Fruit fly (Drosophila melanogaster) ovary, adult (tissue): ENCODE results near the gene Obp22a.

Experiments used
- CG17801 ChIP-seq: fragments of 200-800 bp; optimal IDR thresholded peaks from 2 replicates; lab custom pipeline; 2019; ENCODE audit warnings: missing biosample characterization, mild to moderate bottlenecking, missing genetic modification characterization, moderate library complexity; ENCODE audit not compliant: partially characterized antibody

The Obp22a gene

DNA sequence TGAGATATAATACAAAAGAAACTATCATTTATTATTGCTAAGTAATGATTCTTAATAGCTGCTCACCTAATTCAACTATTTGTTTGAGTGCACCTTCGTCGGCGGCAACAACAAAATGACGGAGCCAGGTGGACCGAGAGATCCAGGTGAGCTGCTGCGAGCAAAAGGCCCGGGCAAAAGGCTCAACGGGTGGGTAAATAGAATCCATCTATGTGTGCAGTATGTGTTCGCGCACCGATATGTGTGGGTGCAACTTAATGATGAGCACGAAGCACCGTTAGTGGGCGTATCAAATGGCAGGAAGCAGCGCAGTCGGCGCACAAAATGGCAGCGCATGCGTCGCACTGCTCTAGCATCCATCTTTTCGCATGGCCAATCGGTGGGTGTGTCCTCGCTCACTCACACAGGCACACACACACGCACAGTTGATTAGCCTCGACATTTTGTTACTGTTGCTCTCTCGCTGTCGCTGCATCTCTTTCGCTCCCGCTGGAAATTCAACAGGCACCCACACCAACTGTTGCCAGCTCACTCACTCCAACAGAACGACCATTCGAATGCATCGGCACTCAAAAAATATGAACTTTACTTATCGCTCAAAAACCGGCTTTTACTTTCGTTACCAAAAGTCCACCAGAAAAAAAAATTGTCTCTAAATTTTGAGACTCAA lies 19.4 kb downstream of the Obp22a start:
- no peak for TF ChIP-seq CG17801 (GFP tag; lab: Kevin White, UChicago)

DNA sequence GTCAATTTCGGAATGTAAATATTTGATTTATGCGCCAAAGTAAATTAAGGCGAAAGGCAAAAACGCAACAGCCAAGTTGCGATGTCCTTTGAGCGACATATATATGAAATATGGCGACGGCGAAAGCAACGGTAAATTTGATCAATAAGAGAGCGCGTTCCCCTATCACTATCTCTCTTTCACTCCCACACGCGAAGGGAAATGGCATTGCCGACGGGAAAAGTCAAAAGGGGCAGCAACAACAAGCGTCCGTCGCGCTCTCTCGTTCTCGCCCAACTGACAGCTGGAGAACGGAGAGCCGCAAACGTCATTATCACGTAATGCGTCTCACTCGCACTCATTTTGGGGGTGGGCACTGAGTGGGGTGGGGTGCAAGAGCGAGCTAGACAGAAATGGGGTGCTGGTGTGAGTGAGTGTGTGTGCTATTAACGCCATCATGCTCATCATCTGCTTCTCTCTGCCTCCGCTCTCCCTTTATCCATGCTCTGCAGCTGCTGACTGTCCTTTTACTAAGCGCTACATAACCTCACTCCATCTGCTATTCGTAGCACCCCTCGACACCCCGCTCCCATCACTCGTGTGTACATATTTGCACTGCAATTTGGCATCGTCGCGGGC lies 21.5 kb downstream of the Obp22a start, which contains the start of gene erm:
Gene erm, minus strand, starts transcription at position 51 of the 618 bp plus-strand sequence.
- TF ChIP-seq CG17801 (GFP tag; lab: Kevin White, UChicago), result no peak

DNA sequence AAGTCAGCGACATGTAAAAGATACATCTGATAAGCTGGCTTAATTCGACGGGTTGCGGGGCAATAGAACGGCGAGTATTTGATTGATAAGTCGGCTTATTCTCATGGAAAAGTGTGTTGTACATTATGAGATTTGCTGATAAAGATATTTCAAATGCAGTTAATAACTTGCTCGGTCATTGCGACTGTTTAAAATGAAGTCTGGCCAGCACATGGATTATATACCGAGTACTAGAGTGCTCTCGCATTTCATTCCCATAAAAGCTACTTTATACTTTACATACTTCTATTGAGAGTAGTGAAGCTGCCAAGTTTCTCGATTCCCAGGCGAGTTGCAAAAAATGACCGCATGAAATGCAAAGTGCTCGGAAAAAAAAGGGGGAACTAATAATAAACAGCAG lies 24.1 kb downstream of the Obp22a start:
- no peak for TF ChIP-seq CG17801 (GFP tag; lab: Kevin White, UChicago)

DNA sequence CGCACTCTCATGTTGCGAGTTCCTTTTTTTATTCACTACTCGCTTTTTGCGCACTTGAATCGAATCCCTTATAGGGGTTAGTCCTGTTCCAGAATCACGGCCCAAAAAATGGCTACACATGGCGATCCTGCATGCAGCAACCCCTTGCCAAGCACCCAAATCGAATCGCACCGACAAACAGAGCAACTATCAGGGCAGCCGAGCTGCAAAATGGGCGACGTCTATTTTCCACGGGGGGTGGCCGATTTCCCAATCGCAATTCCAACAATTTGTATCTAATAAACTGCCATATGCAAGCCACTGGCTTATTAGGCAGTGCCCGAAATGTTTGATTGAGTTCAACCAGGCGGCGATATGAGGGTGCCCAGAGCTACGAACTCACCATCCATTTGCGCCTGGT lies 24.7 kb downstream of the Obp22a start:
- no peak for TF ChIP-seq CG17801 (GFP tag; lab: Kevin White, UChicago)

DNA sequence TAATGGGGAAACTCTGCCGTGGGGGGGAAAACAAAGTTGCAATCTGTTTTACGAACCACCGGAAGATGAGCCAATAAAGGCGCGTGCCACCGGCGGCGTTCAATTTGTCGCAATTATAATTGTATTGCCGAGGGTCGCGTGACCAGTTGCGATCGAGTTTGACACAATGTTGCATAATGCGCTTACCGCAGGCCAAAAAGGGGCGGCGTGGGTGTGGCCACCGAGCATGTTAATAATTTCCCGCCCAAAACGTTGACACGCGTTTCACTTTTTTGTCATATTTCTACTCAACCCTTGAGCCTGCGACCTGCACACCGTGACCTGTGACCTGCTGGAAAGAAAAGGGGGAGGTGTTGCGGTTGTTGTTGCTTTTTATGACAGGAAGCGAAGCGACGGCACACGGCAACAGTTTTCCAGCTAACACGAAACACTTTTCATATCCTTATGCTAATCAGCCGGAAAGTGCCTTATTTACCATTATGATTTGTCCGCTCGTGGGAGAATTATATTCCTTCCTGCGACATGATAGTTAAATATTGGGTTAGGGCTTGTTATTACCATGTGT lies 29.9 kb downstream of the Obp22a start:
- no peak for TF ChIP-seq CG17801 (GFP tag; lab: Kevin White, UChicago)

DNA sequence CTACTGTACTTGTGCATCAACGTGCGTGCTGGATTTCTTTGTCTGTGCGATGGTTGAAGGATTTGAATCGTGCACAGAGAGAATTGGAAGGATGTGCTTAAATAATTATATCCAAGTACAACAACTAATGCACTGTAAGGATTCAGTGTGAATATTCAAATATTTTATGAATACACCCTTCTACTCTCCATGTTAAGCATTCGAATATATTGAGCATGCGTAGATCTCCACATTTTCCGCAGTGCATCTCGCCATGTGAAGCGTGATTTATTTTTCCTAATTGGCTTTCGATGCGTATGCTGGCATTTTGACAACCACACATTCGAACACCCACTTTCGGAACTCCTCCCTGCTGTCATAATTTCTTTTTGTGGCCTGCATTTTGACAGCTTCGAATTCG lies 31.9 kb downstream of the Obp22a start:
- TF ChIP-seq CG17801 (GFP tag; lab: Kevin White, UChicago), result no peak

DNA sequence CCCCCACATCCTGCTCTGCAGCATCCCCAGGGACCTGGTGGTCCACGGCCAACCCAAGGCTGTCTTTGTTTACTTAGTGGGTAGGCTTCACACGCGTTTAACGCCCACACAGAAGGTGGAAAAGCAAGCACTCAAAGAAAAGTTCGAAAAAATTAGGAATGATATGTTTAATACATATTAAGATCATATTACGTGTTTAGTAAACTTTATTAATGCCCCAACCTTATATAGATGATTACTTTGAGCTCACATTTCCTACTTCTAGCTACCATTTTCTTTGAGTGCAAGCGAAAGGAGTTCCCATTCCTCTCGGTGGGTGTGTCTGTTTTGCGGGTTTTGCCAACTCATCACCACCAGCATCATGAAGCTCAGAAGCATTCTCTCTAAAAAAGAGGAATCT lies 32.5 kb downstream of the Obp22a start:
- TF ChIP-seq CG17801 (GFP tag; lab: Kevin White, UChicago), result no peak

DNA sequence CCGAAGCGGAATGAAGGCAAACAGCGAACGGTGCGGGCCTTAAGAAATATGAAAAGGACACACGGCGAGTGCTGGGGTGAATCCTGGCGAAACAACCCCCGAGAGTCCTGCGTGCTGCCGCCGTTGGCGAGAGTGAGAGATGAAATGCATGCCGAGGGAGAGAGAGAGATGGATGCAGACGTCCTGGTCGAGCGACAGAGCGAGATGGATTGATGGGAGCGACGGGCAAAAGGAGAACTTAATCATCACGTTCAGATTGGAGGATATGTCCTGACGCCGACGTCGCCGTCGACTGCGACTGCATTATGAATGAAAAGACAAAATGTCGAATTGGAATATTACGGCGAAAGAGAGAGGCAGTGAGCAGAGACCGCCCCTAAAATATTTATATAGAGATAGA lies 37.4 kb downstream of the Obp22a start:
- no peak for TF ChIP-seq CG17801 (GFP tag; lab: Kevin White, UChicago)

DNA sequence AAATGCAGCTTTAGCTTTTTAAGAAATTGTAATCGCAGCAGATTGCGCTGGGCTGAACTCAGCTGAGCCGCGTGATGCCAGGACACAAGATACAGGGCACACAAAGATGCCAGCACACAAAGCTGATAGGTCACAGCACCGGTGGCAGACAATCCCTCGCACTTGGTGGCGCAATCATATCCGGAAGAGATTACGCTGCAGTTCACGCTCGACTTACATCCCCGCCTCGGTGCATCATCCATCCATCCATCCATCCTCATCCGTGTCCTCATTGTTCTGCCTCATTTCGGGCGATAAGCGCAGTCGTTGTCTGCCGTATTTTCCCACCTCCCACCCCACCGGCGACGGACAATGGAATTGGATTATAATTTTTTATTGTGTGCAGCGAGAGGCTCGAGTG lies 44.0 kb downstream of the Obp22a start:
- TF ChIP-seq CG17801 (GFP tag; lab: Kevin White, UChicago), result no peak

DNA sequence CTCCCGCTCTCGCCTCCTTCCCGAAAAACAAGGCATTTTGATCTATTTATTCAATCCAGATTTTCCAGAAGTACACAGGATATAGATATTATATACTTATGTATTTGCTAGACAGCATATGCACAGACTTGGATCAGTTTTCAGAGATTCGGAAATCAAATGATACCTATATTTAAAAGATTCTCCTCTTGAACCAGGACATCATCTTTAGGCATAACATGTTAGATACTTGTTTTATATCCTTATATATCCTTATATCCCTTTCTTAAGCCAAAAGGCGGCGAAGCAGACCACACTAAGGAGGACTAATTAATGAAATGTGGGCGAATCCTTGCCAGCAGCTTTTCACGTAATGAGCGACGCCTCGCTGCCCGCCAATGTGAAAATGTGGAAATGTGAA lies 45.3 kb downstream of the Obp22a start, which contains the start of gene CG33673:
Gene CG33673, minus strand, starts transcription at position 101 of the 400 bp plus-strand sequence.
- no peak for TF ChIP-seq CG17801 (GFP tag; lab: Kevin White, UChicago)

DNA sequence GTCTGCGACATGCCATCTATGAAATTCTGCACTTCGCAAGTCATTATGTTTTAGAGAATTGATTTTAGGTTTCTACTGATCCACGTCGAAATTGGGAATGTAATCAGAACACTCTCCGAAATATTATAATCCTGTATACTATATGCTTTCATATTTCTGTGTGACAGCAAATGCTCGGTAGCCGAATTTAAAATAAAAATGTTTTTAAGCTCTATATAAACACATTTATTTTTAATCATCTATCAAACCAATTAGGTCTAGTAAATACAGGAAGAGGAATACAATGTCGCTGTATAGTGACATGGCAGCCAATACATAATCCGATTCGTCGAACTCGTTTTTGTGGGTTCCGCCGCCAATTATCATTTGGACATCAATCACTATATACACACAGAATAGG lies 46.4 kb downstream of the Obp22a start, which contains the start of gene CG15357:
Gene CG15357, minus strand, starts transcription at position 101 of the 400 bp plus-strand sequence.
- no peak for TF ChIP-seq CG17801 (GFP tag; lab: Kevin White, UChicago)

DNA sequence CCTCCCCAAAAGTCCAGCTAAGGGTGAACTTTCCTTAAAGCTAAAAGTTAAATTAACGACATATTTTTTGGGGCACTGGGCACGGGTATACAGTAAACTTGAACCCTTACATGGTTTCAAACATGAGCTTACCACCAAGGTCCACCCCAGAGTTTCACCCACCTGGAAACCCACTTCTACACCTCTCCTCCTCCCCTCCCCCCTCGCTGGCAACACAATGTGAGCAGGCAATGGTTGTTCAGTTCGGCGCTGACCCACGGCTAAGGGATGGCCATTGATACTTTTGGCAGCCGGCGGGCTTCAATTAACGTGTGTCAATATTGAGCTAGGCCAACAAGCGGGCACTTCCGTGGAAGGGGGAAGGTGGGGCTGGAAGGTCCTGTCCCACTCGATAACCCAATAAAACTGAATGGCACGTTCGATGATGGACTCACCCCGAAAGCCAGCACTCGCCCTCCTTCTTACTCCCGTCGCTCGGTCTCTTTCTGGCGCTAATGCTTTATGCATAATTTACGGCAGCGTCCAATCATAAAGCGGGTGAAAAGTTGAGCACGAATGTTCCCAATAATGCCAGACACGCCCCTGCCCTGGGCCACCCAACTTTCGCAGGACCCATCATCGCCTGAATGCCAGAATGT lies 47.4 kb downstream of the Obp22a start:
- no peak for TF ChIP-seq CG17801 (GFP tag; lab: Kevin White, UChicago)
